Worm (Caenorhabditis elegans): ENCODE measurements around the gene dld-1.

ce11 chrIV:14437391-14437790 lies 26.9 kb upstream of the dld-1 start:
- TF ChIP-seq zag-1 (tag; optimal IDR thresholded peaks at IDR 0.05): no peak
- no peak for TF ChIP-seq sox-4 (tag; optimal IDR thresholded peaks at IDR 0.05)
- TF ChIP-seq mdl-1 (tag; optimal IDR thresholded peaks at IDR 0.05): no peak
- TF ChIP-seq lsy-2 (tag; optimal IDR thresholded peaks at IDR 0.05): no peak
- no peak for TF ChIP-seq unc-86 (tag; optimal IDR thresholded peaks at IDR 0.05)
- TF ChIP-seq C34B4.2 (tag; optimal IDR thresholded peaks at IDR 0.05): no peak
- TF ChIP-seq hlh-17 (GFP tag; optimal IDR thresholded peaks at IDR 0.05; ENCODE audit: borderline replicate concordance): no peak
- no peak for TF ChIP-seq ets-5 (GFP tag; IDR thresholded peaks at IDR 0.05)

Data from whole organism, L1 larva.